Fruit fly (Drosophila melanogaster) whole organism, embryonic: ENCODE results near the gene Cyp12a5.

Source experiments
- Bgb ChIP-seq: fragments of 200-800 bp; sonication (Bioruptor generic); IDR thresholded peaks from 2 replicates; pipeline ENCODE4 v1.3.6; 2022; ENCODE audit warnings: missing biosample characterization, missing genetic modification characterization; ENCODE audit not compliant: partially characterized antibody
- CG10366 ChIP-seq: fragments of 200-800 bp; sonication (Bioruptor generic); IDR thresholded peaks from 2 replicates; pipeline ENCODE4 v1.3.6; 2022; ENCODE audit warnings: missing biosample characterization, missing genetic modification characterization
- CG10543 ChIP-seq: fragments of 200-800 bp; sonication (Bioruptor generic); optimal IDR thresholded peaks from 3 replicates; lab custom pipeline; 2017; ENCODE audit warnings: missing biosample characterization, mild to moderate bottlenecking, missing genetic modification characterization, moderate library complexity
- CG12236 ChIP-seq: fragments of 200-800 bp; sonication (Bioruptor generic); optimal IDR thresholded peaks from 2 replicates; lab custom pipeline; 2016; ENCODE audit warnings: missing biosample characterization, missing genetic modification characterization
- CG13287 ChIP-seq: fragments of 200-800 bp; sonication (Bioruptor generic); IDR thresholded peaks from 2 replicates; pipeline ENCODE4 v1.3.6; 2022; ENCODE audit warnings: missing biosample characterization, missing genetic modification characterization; ENCODE audit not compliant: partially characterized antibody
- CG13296 ChIP-seq: fragments of 200-800 bp; sonication (Bioruptor generic); optimal IDR thresholded peaks from 3 replicates; lab custom pipeline; 2018; ENCODE audit warnings: missing biosample characterization, mild to moderate bottlenecking, missing genetic modification characterization
- CG13424 ChIP-seq: fragments of 200-800 bp; sonication (Bioruptor generic); optimal IDR thresholded peaks from 2 replicates; lab custom pipeline; 2019; ENCODE audit warnings: missing biosample characterization, mild to moderate bottlenecking, missing genetic modification characterization, moderate library complexity
- CG14667 ChIP-seq: fragments of 200-800 bp; sonication (Bioruptor generic); IDR thresholded peaks from 2 replicates; pipeline ENCODE4 v1.3.6; 2022; ENCODE audit warnings: missing biosample characterization, missing genetic modification characterization
- CG1603 ChIP-seq: fragments of 200-800 bp; sonication (Bioruptor generic); optimal IDR thresholded peaks from 2 replicates; lab custom pipeline; 2019; ENCODE audit warnings: missing biosample characterization, mild to moderate bottlenecking, missing genetic modification characterization, moderate library complexity
- CG17912 ChIP-seq: fragments of 200-800 bp; sonication (Bioruptor generic); optimal IDR thresholded peaks from 2 replicates; lab custom pipeline; 2018; ENCODE audit warnings: missing biosample characterization, mild to moderate bottlenecking, missing genetic modification characterization
- CG1832 ChIP-seq: fragments of 200-800 bp; sonication (Bioruptor generic); optimal IDR thresholded peaks from 2 replicates; lab custom pipeline; 2017; ENCODE audit warnings: missing biosample characterization, mild to moderate bottlenecking, missing genetic modification characterization, inconsistent platforms
- CG2129 ChIP-seq: fragments of 200-800 bp; sonication (Bioruptor generic); IDR thresholded peaks from 2 replicates; pipeline ENCODE4 v1.3.6; 2022; ENCODE audit warnings: missing biosample characterization, missing genetic modification characterization; ENCODE audit not compliant: partially characterized antibody
- CG2199 ChIP-seq: fragments of 200-800 bp; sonication (Bioruptor generic); IDR thresholded peaks from 3 replicates; pipeline ENCODE4 v1.3.6; 2022; ENCODE audit warnings: missing biosample characterization, missing genetic modification characterization
- CG32532 ChIP-seq: fragments of 200-800 bp; sonication (Bioruptor generic); IDR thresholded peaks from 2 replicates; pipeline ENCODE4 v1.3.6; 2022; ENCODE audit warnings: missing biosample characterization, missing genetic modification characterization
- CG7786 ChIP-seq: fragments of 200-800 bp; sonication (Bioruptor generic); optimal IDR thresholded peaks from 2 replicates; lab custom pipeline; 2016; ENCODE audit warnings: missing biosample characterization, missing genetic modification characterization
- CG8290 ChIP-seq, 3 experiments: fragments of 200-800 bp; sonication (Bioruptor generic); optimal IDR thresholded peaks; 2 replicates each; lab custom pipeline; 2016 to 2019; ENCODE audit warnings: missing biosample characterization in 3 of 3, missing genetic modification characterization in 3 of 3, mild to moderate bottlenecking in 2 of 3, moderate library complexity in 1 of 3
- CG8388 ChIP-seq: fragments of 200-800 bp; sonication (Bioruptor generic); optimal IDR thresholded peaks from 2 replicates; lab custom pipeline; 2019; ENCODE audit warnings: missing biosample characterization, mild to moderate bottlenecking, missing genetic modification characterization, moderate library complexity
- Deaf1 ChIP-seq: fragments of 200-800 bp; optimal IDR thresholded peaks from 3 replicates; lab custom pipeline; 2019; ENCODE audit warnings: missing biosample characterization, mild to moderate bottlenecking, missing genetic modification characterization, moderate library complexity
- Dp ChIP-seq: fragments of 200-800 bp; sonication (Bioruptor generic); optimal IDR thresholded peaks from 2 replicates; lab custom pipeline; 2018; ENCODE audit warnings: missing biosample characterization, mild to moderate bottlenecking, missing genetic modification characterization, moderate library complexity
- Elba2 ChIP-seq: fragments of 200-800 bp; sonication (Bioruptor generic); optimal IDR thresholded peaks from 3 replicates; lab custom pipeline; 2016; ENCODE audit warnings: missing biosample characterization, missing genetic modification characterization
- Ets65A ChIP-seq: fragments of 200-800 bp; sonication (Bioruptor generic); peaks from one replicate; lab custom pipeline; 2016; ENCODE audit warnings: missing biosample characterization, missing genetic modification characterization
- GATAe ChIP-seq: fragments of 200-800 bp; sonication (Bioruptor generic); conservative IDR thresholded peaks from 2 replicates; pipeline ENCODE4 v1.3.6; 2022; ENCODE audit warnings: missing biosample characterization, missing genetic modification characterization
- Gug ChIP-seq: fragments of 200-800 bp; sonication (Bioruptor generic); IDR thresholded peaks from 4 replicates; pipeline ENCODE4 v1.3.6; 2022; ENCODE audit warnings: missing biosample characterization, missing genetic modification characterization
- MBD-R2 ChIP-seq: fragments of 200-800 bp; sonication (Bioruptor generic); IDR thresholded peaks from 2 replicates; pipeline ENCODE4 v1.3.6; 2022; ENCODE audit warnings: missing biosample characterization, missing genetic modification characterization
- NC2β ChIP-seq: fragments of 200-800 bp; sonication (Bioruptor generic); optimal IDR thresholded peaks from 2 replicates; lab custom pipeline; 2016; ENCODE audit warnings: missing biosample characterization, missing genetic modification characterization
- NK7.1 ChIP-seq: fragments of 200-800 bp; sonication (Bioruptor generic); optimal IDR thresholded peaks from 3 replicates; lab custom pipeline; 2016; ENCODE audit warnings: missing biosample characterization, missing genetic modification characterization
- Nf-YC ChIP-seq: fragments of 200-800 bp; optimal IDR thresholded peaks from 3 replicates; lab custom pipeline; 2019; ENCODE audit warnings: missing biosample characterization, mild to moderate bottlenecking, missing genetic modification characterization, moderate library complexity
- Ssrp ChIP-seq: fragments of 200-800 bp; sonication (Bioruptor generic); optimal IDR thresholded peaks from 2 replicates; lab custom pipeline; 2018; ENCODE audit warnings: missing biosample characterization, mild to moderate bottlenecking, missing genetic modification characterization, moderate library complexity
- YL-1 ChIP-seq: fragments of 200-800 bp; sonication (Bioruptor generic); optimal IDR thresholded peaks from 3 replicates; lab custom pipeline; 2017; ENCODE audit warnings: missing biosample characterization, mild to moderate bottlenecking, missing genetic modification characterization
- abd-A ChIP-seq: fragments of 200-800 bp; sonication (Bioruptor generic); optimal IDR thresholded peaks from 3 replicates; lab custom pipeline; 2019; ENCODE audit warnings: missing biosample characterization, mild to moderate bottlenecking, missing genetic modification characterization, moderate library complexity
- bbx ChIP-seq: fragments of 200-800 bp; sonication (Bioruptor generic); IDR thresholded peaks from 2 replicates; pipeline ENCODE4 v1.3.6; 2022; ENCODE audit warnings: missing biosample characterization, missing genetic modification characterization; ENCODE audit not compliant: partially characterized antibody
- br ChIP-seq: fragments of >200 bp; optimal IDR thresholded peaks from 2 replicates; lab custom pipeline; 2017
- cad ChIP-seq: fragments of >200 bp; optimal IDR thresholded peaks from 2 replicates; lab custom pipeline; 2017; ENCODE audit warnings: missing biosample characterization, missing genetic modification characterization
- chif ChIP-seq, 2 experiments: fragments of 200-800 bp; sonication (Bioruptor generic); optimal IDR thresholded peaks; 3 replicates each; lab custom pipeline; 2016; ENCODE audit warnings: missing biosample characterization in 2 of 2, missing genetic modification characterization in 2 of 2
- crol ChIP-seq: fragments of 200-800 bp; sonication (Bioruptor generic); IDR thresholded peaks from 2 replicates; pipeline ENCODE4 v1.3.6; 2022; ENCODE audit warnings: missing biosample characterization, missing genetic modification characterization
- dan ChIP-seq: fragments of 200-800 bp; sonication (Bioruptor generic); IDR thresholded peaks from 2 replicates; pipeline ENCODE4 v1.3.6; 2022; ENCODE audit warnings: missing biosample characterization, missing genetic modification characterization
- dati ChIP-seq: fragments of 200-800 bp; sonication (Bioruptor generic); IDR thresholded peaks from 2 replicates; pipeline ENCODE4 v1.3.6; 2022; ENCODE audit warnings: missing biosample characterization, missing genetic modification characterization
- dysf ChIP-seq: fragments of 200-800 bp; sonication (Bioruptor generic); IDR thresholded peaks from 3 replicates; pipeline ENCODE4 v1.3.6; 2022; ENCODE audit warnings: missing biosample characterization, missing genetic modification characterization
- emc ChIP-seq: fragments of 200-800 bp; sonication (Bioruptor generic); optimal IDR thresholded peaks from 2 replicates; lab custom pipeline; 2016; ENCODE audit warnings: missing biosample characterization, missing genetic modification characterization
- esg ChIP-seq: fragments of 200-800 bp; sonication (Bioruptor generic); conservative IDR thresholded peaks from 2 replicates; pipeline ENCODE4 v1.3.6; 2022; ENCODE audit warnings: missing biosample characterization, missing genetic modification characterization
- jigr1 ChIP-seq: fragments of 200-800 bp; sonication (Bioruptor generic); IDR thresholded peaks from 3 replicates; pipeline ENCODE4 v1.3.6; 2022; ENCODE audit warnings: missing biosample characterization, missing genetic modification characterization
- lab ChIP-seq: fragments of 200-800 bp; sonication (Bioruptor generic); optimal IDR thresholded peaks from 3 replicates; lab custom pipeline; 2017; ENCODE audit warnings: missing biosample characterization, missing genetic modification characterization, mild to moderate bottlenecking, moderate library complexity, missing genetic modification reagents
- luna ChIP-seq: fragments of 200-800 bp; sonication (Bioruptor generic); optimal IDR thresholded peaks from 2 replicates; lab custom pipeline; 2016; ENCODE audit warnings: missing biosample characterization, missing genetic modification characterization
- oc ChIP-seq: fragments of 200-800 bp; sonication (Bioruptor generic); optimal IDR thresholded peaks from 2 replicates; lab custom pipeline; 2018; ENCODE audit warnings: missing biosample characterization, mild to moderate bottlenecking, missing genetic modification characterization, moderate library complexity
- pzg ChIP-seq: fragments of 200-800 bp; sonication (Bioruptor generic); optimal IDR thresholded peaks from 3 replicates; lab custom pipeline; 2018; ENCODE audit warnings: missing biosample characterization, mild to moderate bottlenecking, missing genetic modification characterization, moderate library complexity
- sc ChIP-seq, 3 experiments: fragments of >200 bp in 2 of 3; fragments of 200-800 bp in 1 of 3; sonication (Bioruptor generic) in 1 of 3; optimal IDR thresholded peaks; 2 replicates in 2 of 3; 3 replicates in 1 of 3; lab custom pipeline; 2017; ENCODE audit warnings: mild to moderate bottlenecking in 1 of 3, missing biosample characterization in 1 of 3, missing genetic modification characterization in 1 of 3, missing genetic modification reagents in 1 of 3
- shn ChIP-seq: fragments of 200-800 bp; sonication (Bioruptor generic); optimal IDR thresholded peaks from 3 replicates; lab custom pipeline; 2016; ENCODE audit warnings: missing biosample characterization, missing genetic modification characterization
- tup ChIP-seq: fragments of 200-800 bp; sonication (Bioruptor generic); optimal IDR thresholded peaks from 2 replicates; lab custom pipeline; 2016; ENCODE audit warnings: missing biosample characterization, mild to moderate bottlenecking, missing genetic modification characterization, moderate library complexity
- twi ChIP-seq: fragments of 200-800 bp; optimal IDR thresholded peaks from 2 replicates; lab custom pipeline; 2019; ENCODE audit warnings: missing biosample characterization, mild to moderate bottlenecking, missing genetic modification characterization, moderate library complexity
- wor ChIP-seq: fragments of 200-800 bp; sonication (Bioruptor generic); IDR thresholded peaks from 2 replicates; pipeline ENCODE4 v1.3.6; 2022; ENCODE audit warnings: missing biosample characterization, missing genetic modification characterization

The Cyp12a5 gene

DNA sequence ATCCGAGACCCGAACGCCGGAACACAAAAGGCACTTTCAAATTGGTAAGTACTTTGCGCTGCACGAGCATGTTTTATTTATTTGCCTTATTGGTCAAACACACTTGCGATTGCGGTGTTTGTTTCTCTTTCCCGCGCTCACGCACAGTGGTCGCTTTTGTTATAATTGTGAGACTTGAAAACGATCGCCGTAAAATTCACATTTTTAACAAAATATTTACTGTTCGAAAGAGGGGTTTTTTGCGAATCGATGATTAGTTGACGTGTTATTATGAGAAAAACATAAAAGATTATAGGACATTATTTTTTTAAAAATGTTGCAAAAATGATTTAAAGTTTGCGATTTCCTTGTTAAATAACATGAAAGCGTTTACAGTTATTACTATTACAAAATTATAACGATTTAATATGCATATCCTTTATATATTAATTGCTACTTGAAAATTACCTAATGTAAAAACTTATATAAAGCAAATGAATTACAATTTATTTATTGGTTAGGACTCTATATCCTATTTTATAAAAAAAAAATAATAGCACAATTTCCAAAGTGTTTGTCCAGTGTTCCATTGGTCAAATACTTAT is 32.5 kb downstream of the Cyp12a5 start (continued):
- TF ChIP-seq esg (GFP tag; lab: Robert Waterston, UW) (peak; percentile 22), shn (peak; percentile 56), jigr1 (no peak), dysf (GFP tag; lab: Robert Waterston, UW) (peak; percentile 52; the same call in 2 of the 3 replicates), Nf-YC (tag; lab: Kevin White, UChicago) (no peak), emc (GFP tag; lab: Kevin White, UChicago) (no peak), dati (GFP tag; lab: Robert Waterston, UW) (no peak), twi (tag; lab: Kevin White, UChicago) (no peak), br (lab: Kevin White, UChicago) (no peak), CG17912 (GFP tag; lab: Kevin White, UChicago) (no peak), Ets65A (peak; percentile 92), Elba2 (GFP tag; lab: Kevin White, UChicago) (peak; percentile 90), CG8290 (GFP tag; optimal IDR thresholded peaks at IDR 0.05; lab: Kevin White, UChicago) (no peak), CG8290 (tag; optimal IDR thresholded peaks at IDR 0.05; lab: Kevin White, UChicago) (no peak), oc (tag; lab: Kevin White, UChicago) (no peak), CG7786 (GFP tag; lab: Kevin White, UChicago) (no peak), CG8388 (no peak), CG2129 (GFP tag; lab: Robert Waterston, UW) (no peak), YL-1 (GFP tag; lab: Kevin White, UChicago) (no peak), CG32532 (GFP tag; lab: Robert Waterston, UW) (peak; percentile 54), CG10366 (GFP tag; lab: Robert Waterston, UW) (peak; percentile 33; the same call in 1 of the 2 replicates), Dp (GFP tag; lab: Kevin White, UChicago) (no peak), CG1603 (tag; lab: Kevin White, UChicago) (peak; percentile 15), bbx (GFP tag; lab: Robert Waterston, UW) (no peak), Bgb (GFP tag; lab: Robert Waterston, UW) (no peak), CG13424 (peak; percentile 57), CG13287 (no peak), dan (GFP tag; lab: Robert Waterston, UW) (no peak), tup (GFP tag; lab: Kevin White, UChicago) (no peak), pzg (GFP tag; lab: Kevin White, UChicago) (no peak), lab (GFP tag; lab: Kevin White, UChicago) (peak; percentile 57), Gug (GFP tag; lab: Robert Waterston, UW) (peak; percentile 39; the same call in 2 of the 4 replicates), chif (GFP tag; optimal IDR thresholded peaks at IDR 0.05; lab: Kevin White, UChicago) (peak; percentile 1 to 17), CG12236 (GFP tag; lab: Kevin White, UChicago) (no peak), GATAe (no peak), NC2β (peak; percentile 37), CG2199 (GFP tag; lab: Robert Waterston, UW) (no peak), CG13296 (GFP tag; lab: Kevin White, UChicago) (no peak), Deaf1 (tag; lab: Kevin White, UChicago) (no peak), luna (no peak), crol (no peak), CG10543 (GFP tag; lab: Kevin White, UChicago) (no peak), CG1832 (no peak), MBD-R2 (GFP tag; lab: Robert Waterston, UW) (no peak), NK7.1 (no peak), abd-A (no peak), CG14667 (no peak), Ssrp (peak; percentile 33), wor (no peak), cad (no peak), sc (optimal IDR thresholded peaks at IDR 0.05; lab: Kevin White, UChicago) (no peak), sc (GFP tag; optimal IDR thresholded peaks at IDR 0.05; lab: Kevin White, UChicago) (peak; percentile 13)
